Worm (Caenorhabditis elegans): ENCODE measurements around the gene T24H10.5.

DNA sequence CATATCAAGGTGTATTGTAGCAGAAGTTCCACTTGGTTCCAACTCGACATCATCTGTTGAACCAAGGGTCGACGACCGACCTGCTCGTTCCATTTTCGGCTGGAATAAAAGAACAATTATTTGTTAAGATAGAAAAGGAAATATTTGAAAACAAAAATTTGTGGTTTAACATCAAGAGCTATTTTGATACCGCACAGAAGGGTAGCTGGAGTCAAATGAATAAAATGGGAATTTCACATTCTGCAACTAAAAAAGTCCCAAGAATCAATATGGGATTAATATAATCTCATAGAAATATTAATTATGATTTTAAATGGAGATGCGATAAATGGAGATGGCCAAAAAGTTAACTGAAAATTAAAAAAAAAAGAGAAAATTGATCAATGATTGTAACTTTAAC lies 2.4 kb upstream of the T24H10.5 start, which contains the start of gene clh-5:
- TF ChIP-seq B0310.2 (tag; optimal IDR thresholded peaks at IDR 0.05) (no peak), ama-1 (optimal IDR thresholded peaks at IDR 0.05) (no peak), aly-1 (tag; optimal IDR thresholded peaks at IDR 0.05) (no peak)

Data from whole organism, early embryonic.